Worm (Caenorhabditis elegans) whole organism, L2 larva: ENCODE results near the gene W06A7.2.

Source experiments
- Y55F3AM.14 ChIP-seq: fragments of 200-800 bp; sonication (Bioruptor generic); optimal IDR thresholded peaks from 2 replicates; lab custom pipeline; 2018; ENCODE audit warnings: mild to moderate bottlenecking, missing genetic modification characterization, missing compliant biosample characterization
- blmp-1 ChIP-seq: sonication (generic microtip); optimal IDR thresholded peaks from 2 replicates; lab custom pipeline; 2017; ENCODE audit warnings: missing genetic modification characterization, mild to moderate bottlenecking, missing compliant biosample characterization, antibody characterized with exemption, moderate library complexity; ENCODE audit not compliant: insufficient read depth
- ceh-82 ChIP-seq: fragments of 150-350 bp; optimal IDR thresholded peaks from 2 replicates; lab custom pipeline; 2014; ENCODE audit warnings: missing biosample characterization, missing genetic modification characterization
- elt-1 ChIP-seq: fragments of 150-350 bp; optimal IDR thresholded peaks from 2 replicates; lab custom pipeline; 2014; ENCODE audit warnings: missing biosample characterization, missing genetic modification characterization
- lin-13 ChIP-seq: fragments of 150-350 bp; optimal IDR thresholded peaks from 2 replicates; lab custom pipeline; 2014; ENCODE audit warnings: missing biosample characterization, missing genetic modification reagents, missing genetic modification characterization
- mdl-1 ChIP-seq, 2 experiments: fragments of 150-350 bp in 1 of 2; sonication (generic microtip) in 1 of 2; optimal IDR thresholded peaks; 2 replicates each; lab custom pipeline; 2017; ENCODE audit warnings: missing biosample characterization in 2 of 2, missing genetic modification characterization in 2 of 2
- nhr-12 ChIP-seq: fragments of 150-350 bp; optimal IDR thresholded peaks from 2 replicates; lab custom pipeline; 2014; ENCODE audit warnings: missing biosample characterization, missing genetic modification characterization
- nhr-237 ChIP-seq: fragments of 150-350 bp; optimal IDR thresholded peaks from 2 replicates; lab custom pipeline; 2014; ENCODE audit warnings: missing biosample characterization, missing genetic modification characterization
- ztf-11 ChIP-seq: sonication (generic microtip); optimal IDR thresholded peaks from 2 replicates; lab custom pipeline; 2017; ENCODE audit warnings: missing biosample characterization, missing genetic modification characterization

DNA sequence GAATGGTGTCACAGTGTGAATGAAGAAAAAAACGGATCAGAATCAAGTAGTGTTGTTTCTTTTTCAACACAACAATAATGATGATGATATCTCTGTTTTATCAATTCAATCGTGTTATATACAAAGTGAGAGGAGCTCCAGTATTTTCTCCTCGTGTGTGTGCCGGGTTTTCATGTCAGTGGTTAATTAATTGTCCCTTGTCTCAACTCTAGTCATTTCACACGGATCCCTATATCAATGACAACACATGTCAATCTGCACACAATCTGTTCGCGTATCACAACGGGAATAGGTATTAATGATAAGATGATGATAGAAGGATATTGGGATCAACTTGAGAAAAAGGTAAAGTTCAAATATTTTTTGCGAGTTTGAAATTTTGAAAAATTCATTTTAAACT, 21.3 kb upstream of the W06A7.2 start:
- TF ChIP-seq elt-1 = no peak
- TF ChIP-seq blmp-1 (tag; lab: Kevin White, UChicago) = no peak
- no peak for TF ChIP-seq mdl-1 (tag; optimal IDR thresholded peaks at IDR 0.05; lab: Kevin White, UChicago)
- TF ChIP-seq nhr-12 (tag; lab: Kevin White, UChicago) = no peak
- no peak for TF ChIP-seq lin-13
- no peak for TF ChIP-seq ceh-82 (tag; lab: Kevin White, UChicago)
- no peak for TF ChIP-seq nhr-237 (tag; lab: Kevin White, UChicago)
- no peak for TF ChIP-seq Y55F3AM.14 (GFP tag; lab: Kevin White, UChicago)
- no peak for TF ChIP-seq ztf-11
